Worm (Caenorhabditis elegans) whole organism, mixed stage, embryonic: ENCODE data around the gene K10B4.3.

ENCODE experiments used
- M03D4.4 ChIP-seq: sonication (generic microtip); optimal IDR thresholded peaks from 2 replicates; lab custom pipeline; 2017; ENCODE audit warnings: mild to moderate bottlenecking, missing genetic modification characterization, missing compliant biosample characterization
- blmp-1 ChIP-seq: fragments of 150-350 bp; optimal IDR thresholded peaks from 2 replicates; lab custom pipeline; 2014; ENCODE audit warnings: missing biosample characterization, missing genetic modification characterization
- elt-3 ChIP-seq: fragments of 150-350 bp; optimal IDR thresholded peaks from 2 replicates; lab custom pipeline; 2014; ENCODE audit warnings: missing biosample characterization, missing genetic modification characterization
- lsy-2 ChIP-seq: fragments of 150-350 bp; optimal IDR thresholded peaks from 2 replicates; lab custom pipeline; 2014; ENCODE audit warnings: missing biosample characterization, missing genetic modification characterization
- mep-1 ChIP-seq: fragments of 150-350 bp; optimal IDR thresholded peaks from 2 replicates; lab custom pipeline; 2017; ENCODE audit warnings: missing biosample characterization, missing genetic modification reagents, missing genetic modification characterization, inconsistent platforms
- nhr-2 ChIP-seq: fragments of 150-350 bp; optimal IDR thresholded peaks from 2 replicates; lab custom pipeline; 2014; ENCODE audit warnings: missing biosample characterization, missing genetic modification characterization
- nhr-28 ChIP-seq: fragments of 150-350 bp; optimal IDR thresholded peaks from 2 replicates; lab custom pipeline; 2014; ENCODE audit warnings: missing biosample characterization, missing genetic modification characterization
- unc-120 ChIP-seq: sonication (generic microtip); optimal IDR thresholded peaks from 2 replicates; lab custom pipeline; 2017; ENCODE audit warnings: missing genetic modification characterization, missing compliant biosample characterization; ENCODE audit not compliant: poor library complexity, severe bottlenecking
- unc-62 ChIP-seq: fragments of 150-350 bp; optimal IDR thresholded peaks from 2 replicates; lab custom pipeline; 2014; ENCODE audit warnings: missing biosample characterization, missing genetic modification reagents, missing genetic modification characterization

DNA sequence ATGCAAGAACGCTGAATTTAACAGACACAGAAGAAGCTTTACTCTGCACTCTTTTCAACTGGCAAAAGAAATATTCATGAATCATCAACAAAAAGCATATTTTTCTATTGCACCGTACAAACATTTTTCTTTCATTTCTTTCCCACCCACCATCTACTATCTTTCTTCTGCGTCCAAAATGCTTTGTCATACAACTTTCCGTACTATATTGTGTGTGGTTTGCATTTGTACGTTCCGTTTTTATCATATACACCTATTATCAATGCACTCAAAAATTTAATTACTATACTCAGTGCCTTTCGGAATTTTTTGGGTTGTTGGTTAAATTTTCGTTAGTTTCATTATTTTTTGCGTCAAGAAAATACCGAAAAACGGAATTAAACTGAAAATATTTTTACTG is 53.4 kb downstream of the K10B4.3 start:
- TF ChIP-seq elt-3: no peak
- no peak for TF ChIP-seq blmp-1 (tag; lab: Kevin White, UChicago)
- no peak for TF ChIP-seq lsy-2 (tag; lab: Kevin White, UChicago)
- TF ChIP-seq M03D4.4 (tag; lab: Kevin White, UChicago): no peak
- no peak for TF ChIP-seq unc-62 (GFP tag; lab: Kevin White, UChicago)
- TF ChIP-seq mep-1 (tag; lab: Kevin White, UChicago): no peak
- no peak for TF ChIP-seq nhr-28 (tag; lab: Kevin White, UChicago)
- TF ChIP-seq unc-120 (tag; lab: Kevin White, UChicago): no peak
- TF ChIP-seq nhr-2: no peak
